Fruit fly (Drosophila melanogaster) S2 (cell line): ENCODE results near the gene Blos4.

Source experiments
- CG8478 ChIP-seq: fragments of >200 bp; optimal IDR thresholded peaks from 2 replicates; lab custom pipeline; 2018
- CTCF ChIP-seq, 2 experiments: fragments of >200 bp; optimal IDR thresholded peaks; 2 replicates each; lab custom pipeline; 2018

Gene Blos4

DNA sequence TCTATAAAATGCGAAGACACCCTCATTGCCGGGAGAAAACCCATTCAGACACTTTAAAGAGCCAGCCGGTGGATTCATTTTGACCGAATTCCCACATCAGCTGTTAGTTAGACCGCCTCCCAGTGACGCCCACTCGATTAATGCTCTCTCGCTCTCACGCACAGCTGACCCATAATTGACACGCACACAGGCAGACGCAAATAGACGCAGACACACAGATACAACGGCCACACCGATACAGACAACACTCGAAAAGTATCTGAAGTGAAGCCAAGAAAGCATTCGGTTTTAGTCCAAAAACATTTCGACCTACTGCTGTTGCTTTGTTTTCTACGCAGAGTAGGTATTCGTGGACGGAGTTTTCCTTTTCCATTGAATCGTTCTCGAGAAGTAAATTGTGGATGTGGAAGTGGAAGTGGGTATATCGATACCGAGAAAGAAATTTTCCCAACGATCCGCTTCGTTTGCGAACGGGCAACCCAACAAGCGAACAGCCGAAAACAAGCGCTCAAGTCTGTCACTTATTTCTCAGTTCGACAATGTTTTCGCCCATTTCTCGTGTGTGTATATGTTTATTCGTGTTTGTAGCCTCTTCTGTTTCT is 18.7 kb upstream of the Blos4 start:
- TF ChIP-seq CG8478 (lab: Kevin White, UChicago), result no peak
- TF ChIP-seq CTCF (optimal IDR thresholded peaks at IDR 0.05; lab: Kevin White, UChicago), result no peak

DNA sequence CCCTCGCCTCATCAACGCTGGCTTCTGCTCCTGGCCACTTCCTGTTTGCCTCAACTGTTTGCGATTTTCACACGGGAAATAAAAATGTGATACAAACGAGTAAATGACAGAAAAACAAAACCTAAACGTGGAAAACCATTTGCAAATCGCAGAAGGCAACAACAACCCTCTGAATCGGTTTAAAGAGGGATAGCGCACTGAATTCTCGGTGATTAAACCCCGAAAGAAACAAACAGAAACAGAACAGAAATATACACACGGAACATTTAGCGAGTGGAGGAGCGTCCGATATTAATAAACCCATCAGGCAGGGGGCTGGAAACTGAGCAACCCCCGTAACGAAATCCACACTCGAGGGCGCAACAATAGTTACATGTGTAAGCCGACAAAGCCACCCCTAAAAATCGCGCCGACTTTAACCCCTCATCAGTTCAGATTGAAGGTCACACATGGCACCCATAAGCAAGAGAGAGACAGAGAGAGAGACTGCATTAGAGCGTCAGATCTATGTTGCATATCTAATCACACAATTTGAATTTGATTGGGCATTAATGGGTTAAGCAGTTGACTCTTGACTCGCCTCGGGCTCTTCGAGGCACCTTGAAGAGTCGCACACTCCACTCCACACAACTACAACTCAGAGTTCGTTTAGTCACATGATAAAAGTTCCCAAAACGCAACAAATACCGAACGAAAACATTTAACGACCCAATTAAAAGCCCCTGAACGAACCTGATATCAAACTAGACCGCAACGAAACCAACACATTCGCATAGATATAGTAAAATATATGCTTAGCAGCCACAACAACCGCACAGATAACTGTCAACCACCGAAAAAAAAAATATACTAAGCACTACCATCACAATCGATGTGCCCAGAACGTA is 17.0 kb upstream of the Blos4 start:
- TF ChIP-seq CG8478 (lab: Kevin White, UChicago), result no peak
- TF ChIP-seq CTCF (optimal IDR thresholded peaks at IDR 0.05; lab: Kevin White, UChicago), result no peak

- no peak for TF ChIP-seq CG8478 (lab: Kevin White, UChicago)
- peak; percentile 87 to 92 for TF ChIP-seq CTCF (optimal IDR thresholded peaks at IDR 0.05; lab: Kevin White, UChicago)
Observed at dm6 chr3L:10862544-10863474, 16.1 kb upstream of the Blos4 start.

- TF ChIP-seq CG8478 (lab: Kevin White, UChicago), result no peak
- peak in 1 of 2 experiments; percentile 4 for TF ChIP-seq CTCF (optimal IDR thresholded peaks at IDR 0.05; lab: Kevin White, UChicago)
Observed at dm6 chr3L:10863925-10864324, 15.0 kb upstream of the Blos4 start.

dm6 chr3L:10866633-10867379 is 12.1 kb upstream of the Blos4 start:
- TF ChIP-seq CTCF (optimal IDR thresholded peaks at IDR 0.05; lab: Kevin White, UChicago) (no peak), CG8478 (lab: Kevin White, UChicago) (no peak)

dm6 chr3L:10867380-10867648 is 11.6 kb upstream of the Blos4 start:
- TF ChIP-seq CG8478 (lab: Kevin White, UChicago), result no peak
- no peak for TF ChIP-seq CTCF (optimal IDR thresholded peaks at IDR 0.05; lab: Kevin White, UChicago)

dm6 chr3L:10867778-10868382 is 11.0 kb upstream of the Blos4 start:
- no peak for TF ChIP-seq CTCF (optimal IDR thresholded peaks at IDR 0.05; lab: Kevin White, UChicago)

DNA sequence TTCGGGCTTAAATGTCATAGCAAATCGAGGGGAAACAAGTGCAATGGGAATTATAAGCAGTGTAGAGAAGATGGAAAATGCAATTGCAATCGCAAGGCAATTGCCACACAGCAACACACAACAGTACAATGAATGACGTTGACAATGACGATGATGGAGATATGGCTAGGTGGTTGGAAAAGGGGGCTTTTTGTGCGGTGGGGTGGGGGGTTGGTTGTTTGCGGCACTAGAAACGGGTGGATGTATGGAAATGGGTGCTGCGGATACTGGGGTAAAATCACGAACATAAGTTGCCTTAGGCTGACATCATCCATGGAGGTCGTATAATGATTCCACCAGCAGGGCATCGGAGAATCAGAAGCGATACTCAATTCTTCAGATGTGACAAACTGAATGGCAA is 9.7 kb upstream of the Blos4 start:
- TF ChIP-seq CTCF (optimal IDR thresholded peaks at IDR 0.05; lab: Kevin White, UChicago) (no peak), CG8478 (lab: Kevin White, UChicago) (no peak)

DNA sequence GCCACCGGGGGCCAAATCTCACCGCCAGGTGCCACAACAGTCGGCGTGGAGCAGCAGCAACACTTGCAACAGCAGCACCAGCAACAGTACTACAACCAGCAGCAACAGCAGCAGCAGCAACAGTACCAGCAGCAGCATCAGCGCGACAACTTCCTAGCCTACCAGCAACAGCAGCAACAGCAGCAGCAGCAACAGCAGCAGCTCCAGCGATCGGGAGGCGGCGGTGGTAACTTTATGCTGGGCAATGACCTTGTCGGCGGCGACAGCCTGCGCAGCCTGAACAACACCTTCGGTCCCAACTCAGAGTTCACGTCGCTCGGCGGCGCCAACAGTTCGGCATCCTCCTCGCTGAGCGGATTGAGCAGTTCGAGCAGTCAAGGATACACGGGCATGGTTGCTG is 8.8 kb upstream of the Blos4 start:
- TF ChIP-seq CG8478 (lab: Kevin White, UChicago), result no peak
- no peak for TF ChIP-seq CTCF (optimal IDR thresholded peaks at IDR 0.05; lab: Kevin White, UChicago)

DNA sequence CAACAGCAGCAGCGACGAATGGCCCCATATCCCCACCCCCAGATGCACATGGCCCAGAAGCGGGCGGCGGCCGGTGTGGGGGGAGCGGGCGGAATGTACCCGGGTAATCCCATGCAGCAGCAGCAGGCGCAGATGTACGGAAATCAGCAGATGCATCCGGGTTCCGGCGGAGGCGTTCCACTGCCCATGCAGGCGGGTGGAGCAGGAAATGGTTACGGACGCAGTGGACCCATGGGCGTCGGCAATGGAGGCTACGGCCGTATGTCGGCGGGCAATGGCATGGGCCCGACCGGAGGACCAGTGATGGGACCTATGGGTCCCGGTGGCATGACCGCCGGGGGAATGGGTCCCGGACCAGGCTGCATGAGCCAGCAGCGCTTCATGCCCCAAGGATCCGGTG is 7.4 kb upstream of the Blos4 start:
- no peak for TF ChIP-seq CG8478 (lab: Kevin White, UChicago)
- no peak for TF ChIP-seq CTCF (optimal IDR thresholded peaks at IDR 0.05; lab: Kevin White, UChicago)

- TF ChIP-seq CG8478 (lab: Kevin White, UChicago) (no peak), CTCF (optimal IDR thresholded peaks at IDR 0.05; lab: Kevin White, UChicago) (no peak)
Observed at dm6 chr3L:10876036-10876435, 2.8 kb upstream of the Blos4 start.

DNA sequence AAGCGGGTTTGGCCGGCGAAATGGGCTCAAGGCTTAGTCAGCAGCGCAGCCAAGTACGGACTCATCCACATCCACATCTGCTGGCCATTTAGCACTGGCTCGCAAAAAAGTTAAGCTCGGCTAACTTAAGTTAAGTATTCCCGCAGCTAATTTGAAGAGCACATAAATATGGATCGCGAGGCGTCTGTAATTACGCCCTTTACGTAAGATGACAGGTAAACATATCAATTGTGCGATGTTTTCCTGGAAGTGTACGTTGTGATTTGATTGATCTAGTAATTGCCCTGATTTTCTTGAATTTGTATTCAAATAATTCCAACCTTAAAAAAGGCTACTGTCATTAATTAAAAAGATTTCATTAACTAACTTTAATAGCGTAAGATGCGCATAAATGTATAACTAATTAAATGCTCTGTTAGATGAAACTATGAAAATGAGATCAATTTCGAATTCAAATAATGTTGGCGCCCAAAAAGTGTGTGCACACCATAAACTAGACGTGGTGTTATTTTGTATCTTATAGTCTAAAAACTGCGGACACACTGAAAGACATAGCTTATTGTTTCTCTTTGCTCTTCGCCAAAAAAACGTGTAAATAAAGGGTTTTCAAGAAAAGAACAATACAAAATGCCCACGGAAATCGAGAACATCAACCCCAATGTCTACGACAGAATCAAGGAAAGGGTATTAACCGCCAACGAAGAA is 3.6 kb downstream of the Blos4 start, which contains the start of the genes CG6409 and galla-2:
CG6409 (minus strand) TSS at position 51 of the 705 bp plus-strand sequence.
galla-2 (plus strand) TSS at position 555 of the 705 bp plus-strand sequence.
- TF ChIP-seq CTCF (optimal IDR thresholded peaks at IDR 0.05; lab: Kevin White, UChicago), result no peak
- no peak for TF ChIP-seq CG8478 (lab: Kevin White, UChicago)

- TF ChIP-seq CG8478 (lab: Kevin White, UChicago) (no peak), CTCF (optimal IDR thresholded peaks at IDR 0.05; lab: Kevin White, UChicago) (peak; percentile 81 to 90)
Observed at dm6 chr3L:10885711-10886272, 6.9 kb downstream of the Blos4 start.
